Fruit fly (Drosophila melanogaster) whole organism, embryonic: Measurements from ENCODE around the gene CG14854.

Source experiments
- ATbp ChIP-seq: fragments of 200-800 bp; sonication (Bioruptor generic); optimal IDR thresholded peaks from 2 replicates; lab custom pipeline; 2017; ENCODE audit warnings: missing biosample characterization, mild to moderate bottlenecking, missing genetic modification characterization, missing genetic modification reagents
- Abd-B ChIP-seq: fragments of 200-800 bp; sonication (Bioruptor generic); optimal IDR thresholded peaks from 2 replicates; lab custom pipeline; 2018; ENCODE audit warnings: missing biosample characterization, mild to moderate bottlenecking, missing genetic modification characterization, moderate library complexity
- Adf1 ChIP-seq: fragments of 200-800 bp; sonication (Bioruptor generic); IDR thresholded peaks from 2 replicates; pipeline ENCODE4 v1.3.6; 2022; ENCODE audit warnings: missing biosample characterization, missing genetic modification characterization
- C15 ChIP-seq: fragments of 200-800 bp; sonication (Bioruptor generic); IDR thresholded peaks from 3 replicates; pipeline ENCODE4 v1.3.6; 2022; ENCODE audit warnings: missing biosample characterization, missing genetic modification characterization
- CG10366 ChIP-seq: fragments of 200-800 bp; sonication (Bioruptor generic); IDR thresholded peaks from 2 replicates; pipeline ENCODE4 v1.3.6; 2022; ENCODE audit warnings: missing biosample characterization, missing genetic modification characterization
- CG11398 ChIP-seq: fragments of 200-800 bp; sonication (Bioruptor generic); optimal IDR thresholded peaks from 2 replicates; lab custom pipeline; 2016; ENCODE audit warnings: missing biosample characterization, missing genetic modification characterization
- CG11456 ChIP-seq: fragments of 200-800 bp; sonication (Bioruptor generic); IDR thresholded peaks from 3 replicates; pipeline ENCODE4 v1.3.6; 2022; ENCODE audit warnings: missing biosample characterization, missing genetic modification characterization
- CG11695 ChIP-seq: fragments of 200-800 bp; sonication (Bioruptor generic); IDR thresholded peaks from 3 replicates; pipeline ENCODE4 v1.3.6; 2022; ENCODE audit warnings: missing biosample characterization, missing genetic modification characterization
- CG11723 ChIP-seq: fragments of 200-800 bp; sonication (Bioruptor generic); optimal IDR thresholded peaks from 2 replicates; lab custom pipeline; 2017; ENCODE audit warnings: missing biosample characterization, mild to moderate bottlenecking, missing genetic modification characterization
- CG12391 ChIP-seq: fragments of 200-800 bp; sonication (Bioruptor generic); optimal IDR thresholded peaks from 3 replicates; lab custom pipeline; 2018; ENCODE audit warnings: missing biosample characterization, mild to moderate bottlenecking, missing genetic modification characterization, moderate library complexity
- CG12744 ChIP-seq: fragments of 200-800 bp; sonication (Bioruptor generic); optimal IDR thresholded peaks from 2 replicates; lab custom pipeline; 2016; ENCODE audit warnings: missing biosample characterization, missing genetic modification characterization
- CG15073 ChIP-seq: fragments of 200-800 bp; sonication (Bioruptor generic); optimal IDR thresholded peaks from 2 replicates; lab custom pipeline; 2016; ENCODE audit warnings: missing biosample characterization, missing genetic modification characterization
- CG16813 ChIP-seq: fragments of 200-800 bp; sonication (Bioruptor generic); IDR thresholded peaks from 3 replicates; pipeline ENCODE4 v1.3.6; 2022; ENCODE audit warnings: missing biosample characterization, missing genetic modification characterization; ENCODE audit not compliant: partially characterized antibody
- CG16815 ChIP-seq: fragments of 200-800 bp; sonication (Bioruptor generic); optimal IDR thresholded peaks from 3 replicates; lab custom pipeline; 2017; ENCODE audit warnings: missing biosample characterization, mild to moderate bottlenecking, missing genetic modification characterization
- CG1832 ChIP-seq: fragments of 200-800 bp; sonication (Bioruptor generic); optimal IDR thresholded peaks from 2 replicates; lab custom pipeline; 2017; ENCODE audit warnings: missing biosample characterization, mild to moderate bottlenecking, missing genetic modification characterization, inconsistent platforms
- CG2116 ChIP-seq: fragments of 200-800 bp; sonication (Bioruptor generic); optimal IDR thresholded peaks from 3 replicates; lab custom pipeline; 2018; ENCODE audit warnings: missing biosample characterization, mild to moderate bottlenecking, missing genetic modification characterization
- CG2199 ChIP-seq: fragments of 200-800 bp; sonication (Bioruptor generic); IDR thresholded peaks from 3 replicates; pipeline ENCODE4 v1.3.6; 2022; ENCODE audit warnings: missing biosample characterization, missing genetic modification characterization
- CG32767 ChIP-seq: fragments of 200-800 bp; sonication (Bioruptor generic); IDR thresholded peaks from 2 replicates; pipeline ENCODE4 v1.3.6; 2022; ENCODE audit warnings: missing biosample characterization, missing genetic modification characterization
- CG4424 ChIP-seq: fragments of 200-800 bp; sonication (Bioruptor generic); optimal IDR thresholded peaks from 3 replicates; lab custom pipeline; 2016; ENCODE audit warnings: missing biosample characterization, missing genetic modification characterization
- CG6854 ChIP-seq: fragments of 200-800 bp; sonication (Bioruptor generic); optimal IDR thresholded peaks from 3 replicates; lab custom pipeline; 2017; ENCODE audit warnings: missing biosample characterization, mild to moderate bottlenecking, missing genetic modification characterization
- CG8478 ChIP-seq: fragments of >200 bp; optimal IDR thresholded peaks from 2 replicates; lab custom pipeline; 2018
- Chrac-16 ChIP-seq: fragments of 200-800 bp; sonication (Bioruptor generic); optimal IDR thresholded peaks from 3 replicates; lab custom pipeline; 2016; ENCODE audit warnings: missing biosample characterization, missing genetic modification characterization
- D19A ChIP-seq: fragments of 200-800 bp; optimal IDR thresholded peaks from 3 replicates; lab custom pipeline; 2019; ENCODE audit warnings: missing biosample characterization, mild to moderate bottlenecking, missing genetic modification characterization, moderate library complexity
- Eip74EF ChIP-seq, 2 experiments: fragments of 200-800 bp in 1 of 2; fragments of >200 bp in 1 of 2; sonication (Bioruptor generic) in 1 of 2; optimal IDR thresholded peaks; 2 replicates each; lab custom pipeline; 2017 to 2019; ENCODE audit warnings: missing biosample characterization in 2 of 2, missing genetic modification characterization in 2 of 2, mild to moderate bottlenecking in 1 of 2, moderate library complexity in 1 of 2
- Fer2 ChIP-seq: fragments of 200-800 bp; sonication (Bioruptor generic); optimal IDR thresholded peaks from 2 replicates; lab custom pipeline; 2018; ENCODE audit warnings: missing biosample characterization, mild to moderate bottlenecking, missing genetic modification characterization, moderate library complexity
- Neu2 ChIP-seq: fragments of 200-800 bp; sonication (Bioruptor generic); optimal IDR thresholded peaks from 3 replicates; lab custom pipeline; 2016; ENCODE audit warnings: missing biosample characterization, missing genetic modification characterization, borderline replicate concordance
- Pdp1 ChIP-seq, 2 experiments: fragments of 200-800 bp; sonication (Bioruptor generic); optimal IDR thresholded peaks; 3 replicates each; lab custom pipeline; 2016; ENCODE audit warnings: missing biosample characterization in 2 of 2, missing genetic modification characterization in 2 of 2, mild to moderate bottlenecking in 1 of 2, moderate library complexity in 1 of 2
- Ptx1 ChIP-seq: fragments of 200-800 bp; sonication (Bioruptor generic); IDR thresholded peaks from 2 replicates; pipeline ENCODE4 v1.3.6; 2022; ENCODE audit warnings: missing biosample characterization, missing genetic modification characterization
- br ChIP-seq: fragments of >200 bp; optimal IDR thresholded peaks from 2 replicates; lab custom pipeline; 2017
- cad ChIP-seq: fragments of >200 bp; optimal IDR thresholded peaks from 2 replicates; lab custom pipeline; 2017; ENCODE audit warnings: missing biosample characterization, missing genetic modification characterization
- cas ChIP-seq: fragments of 200-800 bp; sonication (Bioruptor generic); IDR thresholded peaks from 2 replicates; pipeline ENCODE4 v1.3.6; 2022; ENCODE audit warnings: missing biosample characterization, missing genetic modification characterization
- crc ChIP-seq: fragments of 200-800 bp; sonication (Bioruptor generic); optimal IDR thresholded peaks from 2 replicates; lab custom pipeline; 2016; ENCODE audit warnings: missing biosample characterization, missing genetic modification characterization
- dysf ChIP-seq: fragments of 200-800 bp; sonication (Bioruptor generic); IDR thresholded peaks from 3 replicates; pipeline ENCODE4 v1.3.6; 2022; ENCODE audit warnings: missing biosample characterization, missing genetic modification characterization
- eve ChIP-seq, 2 experiments: fragments of >200 bp; optimal IDR thresholded peaks; 2 replicates each; lab custom pipeline; 2017; ENCODE audit warnings: missing biosample characterization in 2 of 2, missing genetic modification characterization in 2 of 2
- fd96Cb ChIP-seq: fragments of 200-800 bp; sonication (Bioruptor generic); optimal IDR thresholded peaks from 2 replicates; lab custom pipeline; 2018; ENCODE audit warnings: missing biosample characterization, mild to moderate bottlenecking, missing genetic modification characterization, moderate library complexity
- gem ChIP-seq: fragments of 200-800 bp; sonication (Bioruptor generic); optimal IDR thresholded peaks from 2 replicates; lab custom pipeline; 2019; ENCODE audit warnings: missing biosample characterization, mild to moderate bottlenecking, missing genetic modification characterization, moderate library complexity
- grn ChIP-seq: fragments of 200-800 bp; sonication (Bioruptor generic); optimal IDR thresholded peaks from 3 replicates; lab custom pipeline; 2017; ENCODE audit warnings: missing biosample characterization, missing genetic modification characterization
- hb ChIP-seq: fragments of 200-800 bp; sonication (Bioruptor generic); IDR thresholded peaks from 3 replicates; pipeline ENCODE4 v1.3.6; 2022; ENCODE audit warnings: missing biosample characterization, missing genetic modification characterization; ENCODE audit not compliant: partially characterized antibody
- luna ChIP-seq: fragments of 200-800 bp; sonication (Bioruptor generic); optimal IDR thresholded peaks from 2 replicates; lab custom pipeline; 2016; ENCODE audit warnings: missing biosample characterization, missing genetic modification characterization
- pros ChIP-seq: fragments of 200-800 bp; sonication (Bioruptor generic); optimal IDR thresholded peaks from 3 replicates; lab custom pipeline; 2019; ENCODE audit warnings: missing biosample characterization, mild to moderate bottlenecking, missing genetic modification characterization, moderate library complexity
- sens ChIP-seq: fragments of 200-800 bp; sonication (Bioruptor generic); peaks from one replicate; lab custom pipeline; 2016; ENCODE audit warnings: missing biosample characterization, missing genetic modification characterization
- seq ChIP-seq: fragments of 200-800 bp; sonication (Bioruptor generic); IDR thresholded peaks from 2 replicates; pipeline ENCODE4 v1.3.6; 2022; ENCODE audit warnings: missing biosample characterization, missing genetic modification characterization
- sna ChIP-seq: fragments of 200-800 bp; sonication (Bioruptor generic); IDR thresholded peaks from 2 replicates; pipeline ENCODE4 v1.3.6; 2022; ENCODE audit warnings: missing biosample characterization, missing genetic modification characterization; ENCODE audit not compliant: partially characterized antibody
- ssp ChIP-seq: fragments of 200-800 bp; sonication (Bioruptor generic); IDR thresholded peaks from 2 replicates; pipeline ENCODE4 v1.3.6; 2022; ENCODE audit warnings: missing biosample characterization, missing genetic modification characterization
- tap ChIP-seq: fragments of 200-800 bp; optimal IDR thresholded peaks from 3 replicates; lab custom pipeline; 2019; ENCODE audit warnings: missing biosample characterization, mild to moderate bottlenecking, missing genetic modification characterization, moderate library complexity
- tll ChIP-seq, 2 experiments: fragments of 200-800 bp in 1 of 2; fragments of >200 bp in 1 of 2; sonication (Bioruptor generic) in 1 of 2; optimal IDR thresholded peaks; 2 replicates each; lab custom pipeline; 2017 to 2019; ENCODE audit warnings: missing biosample characterization in 2 of 2, missing genetic modification characterization in 2 of 2, mild to moderate bottlenecking in 1 of 2, moderate library complexity in 1 of 2
- vvl ChIP-seq: fragments of 200-800 bp; sonication (Bioruptor generic); IDR thresholded peaks from 2 replicates; pipeline ENCODE4 v1.3.6; 2022; ENCODE audit warnings: missing biosample characterization, missing genetic modification characterization
- wdn ChIP-seq: fragments of 200-800 bp; sonication (Bioruptor generic); IDR thresholded peaks from 2 replicates; pipeline ENCODE4 v1.3.6; 2022; ENCODE audit warnings: missing biosample characterization, missing genetic modification characterization

CG14854 gene

DNA sequence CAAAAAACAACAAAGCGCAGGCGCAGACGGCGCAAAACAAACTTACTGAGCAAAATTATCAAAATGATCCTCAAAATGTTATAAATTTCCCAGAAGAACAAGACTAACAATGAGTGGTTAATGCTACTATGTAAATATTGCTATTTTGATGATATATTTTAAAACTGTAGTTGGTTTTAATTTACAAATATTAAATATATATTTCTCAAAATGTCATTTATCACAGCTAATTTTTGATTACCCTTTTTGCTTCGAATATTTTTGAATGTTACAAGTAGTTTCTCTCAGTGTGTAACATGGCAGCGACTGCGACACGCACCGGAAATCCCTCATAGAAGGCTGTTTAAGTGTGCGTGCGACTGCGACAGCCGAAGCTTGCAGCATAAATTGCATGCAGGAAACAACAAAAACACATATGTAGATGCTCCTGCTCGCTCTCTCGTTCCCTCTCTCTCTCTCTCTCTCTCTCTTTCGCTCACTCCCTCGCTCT is 38.1 kb upstream of the CG14854 start (continued):
- TF ChIP-seq sna (GFP tag; lab: Robert Waterston, UW), result no peak
- no peak for TF ChIP-seq CG15073 (GFP tag; lab: Kevin White, UChicago)
- peak; percentile 57; the same call in 1 of the 3 replicates for TF ChIP-seq CG2199
- no peak for TF ChIP-seq pros (GFP tag; lab: Kevin White, UChicago)
- TF ChIP-seq CG4424 (GFP tag; lab: Kevin White, UChicago), result peak; percentile 53
- TF ChIP-seq cad (GFP tag; lab: Kevin White, UChicago), result no peak
- no peak for TF ChIP-seq grn (GFP tag; lab: Kevin White, UChicago)
- TF ChIP-seq CG6854, result no peak
- TF ChIP-seq Ptx1, result peak; percentile 49
- TF ChIP-seq vvl (GFP tag; lab: Robert Waterston, UW), result peak; percentile 47; the same call in 1 of the 2 replicates
- TF ChIP-seq gem (tag; lab: Kevin White, UChicago), result peak; percentile 72
- TF ChIP-seq ssp (GFP tag; lab: Robert Waterston, UW), result no peak
- no peak for TF ChIP-seq CG16813 (GFP tag; lab: Robert Waterston, UW)
- no peak for TF ChIP-seq CG10366 (GFP tag; lab: Robert Waterston, UW)

DNA sequence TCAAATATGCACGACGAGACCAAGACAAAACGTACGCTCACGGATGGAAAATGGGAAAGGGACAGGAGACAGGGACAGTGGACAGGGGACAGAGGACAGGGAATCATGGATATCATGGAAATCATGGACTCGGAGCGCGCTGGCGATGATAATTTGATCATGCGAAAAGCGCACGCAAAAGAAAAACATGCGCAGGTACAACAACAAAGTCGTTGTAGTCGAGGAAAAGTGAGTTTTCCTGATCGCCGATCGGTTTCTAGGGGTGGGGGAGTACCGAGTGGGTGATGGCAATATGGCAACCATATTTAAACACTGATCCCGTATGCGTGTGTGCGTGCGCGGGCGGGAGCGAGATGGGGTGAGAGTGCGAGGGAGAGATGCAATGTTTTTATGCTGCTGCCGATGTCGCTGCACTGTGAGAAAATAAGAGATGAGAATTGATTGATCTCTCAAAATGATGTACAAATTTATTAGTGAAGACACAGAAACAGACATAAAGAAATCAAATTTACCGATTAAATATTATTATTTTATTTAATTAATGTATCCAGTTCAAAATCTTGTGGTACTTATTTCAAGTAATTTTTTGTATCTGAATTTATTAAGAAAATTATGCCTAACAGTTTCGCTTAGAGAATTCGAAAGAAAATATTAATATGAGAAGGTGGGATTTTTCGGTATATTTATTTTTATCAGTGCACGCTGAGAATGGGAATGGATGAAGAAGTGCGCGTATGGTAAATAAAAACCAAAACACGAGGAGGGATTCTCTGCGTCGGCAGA is 31.1 kb upstream of the CG14854 start:
- TF ChIP-seq wdn (GFP tag; lab: Robert Waterston, UW) (no peak), crc (no peak), C15 (GFP tag; lab: Robert Waterston, UW) (no peak), tll (GFP tag; optimal IDR thresholded peaks at IDR 0.05; lab: Kevin White, UChicago) (peak in 1 of 2 experiments; percentile 74), Eip74EF (GFP tag; optimal IDR thresholded peaks at IDR 0.05; lab: Kevin White, UChicago) (peak in 1 of 2 experiments; percentile 73), ATbp (GFP tag; lab: Kevin White, UChicago) (peak; percentile 78), Abd-B (GFP tag; lab: Kevin White, UChicago) (peak; percentile 79), CG11456 (GFP tag; lab: Robert Waterston, UW) (0 out of 3 replicates have a peak, but pooled peaks have one; percentile 49), D19A (peak; percentile 93), CG1832 (GFP tag; lab: Kevin White, UChicago) (peak; percentile 67), CG32767 (peak; percentile 74), CG8478 (lab: Kevin White, UChicago) (no peak), dysf (GFP tag; lab: Robert Waterston, UW) (peak; percentile 66; the same call in 2 of the 3 replicates), sens (GFP tag; lab: Kevin White, UChicago) (peak; percentile 93), Chrac-16 (GFP tag; lab: Kevin White, UChicago) (peak; percentile 86), CG11695 (GFP tag; lab: Robert Waterston, UW) (peak; percentile 71), tap (tag; lab: Kevin White, UChicago) (peak; percentile 85), Fer2 (tag; lab: Kevin White, UChicago) (no peak), cas (0 out of 2 replicates have a peak, but pooled peaks have one; percentile 9), luna (GFP tag; lab: Kevin White, UChicago) (no peak), fd96Cb (peak; percentile 93), CG2116 (GFP tag; lab: Kevin White, UChicago) (peak; percentile 62), Neu2 (GFP tag; lab: Kevin White, UChicago) (no peak), CG12744 (GFP tag; lab: Kevin White, UChicago) (no peak), Pdp1 (GFP tag; optimal IDR thresholded peaks at IDR 0.05; lab: Kevin White, UChicago) (peak; percentile 28 to 54), hb (GFP tag; lab: Robert Waterston, UW) (no peak), gem (tag; lab: Kevin White, UChicago) (peak; percentile 96), CG16815 (peak; percentile 93), CG12391 (peak; percentile 95), br (lab: Kevin White, UChicago) (no peak), eve (GFP tag; optimal IDR thresholded peaks at IDR 0.05; lab: Kevin White, UChicago) (peak in 1 of 2 experiments; percentile 89), Adf1 (no peak), CG11723 (GFP tag; lab: Kevin White, UChicago) (peak; percentile 78), seq (GFP tag; lab: Robert Waterston, UW) (peak; percentile 47; the same call in 1 of the 2 replicates), CG11398 (GFP tag; lab: Kevin White, UChicago) (no peak)
